Worm (Caenorhabditis elegans) whole organism, L3 larva: Measurements from ENCODE around the gene Y41G9A.5.

Source experiments
- R02D3.7 ChIP-seq: fragments of 150-350 bp; optimal IDR thresholded peaks from 2 replicates; lab custom pipeline; 2014; ENCODE audit warnings: missing biosample characterization, missing genetic modification characterization
- ZK546.5 ChIP-seq: sonication (generic microtip); optimal IDR thresholded peaks from 2 replicates; lab custom pipeline; 2017; ENCODE audit warnings: missing biosample characterization, missing genetic modification characterization
- aly-2 ChIP-seq: fragments of 150-350 bp; optimal IDR thresholded peaks from 2 replicates; lab custom pipeline; 2014; ENCODE audit warnings: missing biosample characterization, missing genetic modification characterization
- ama-1 ChIP-seq: fragments of 150-350 bp; optimal IDR thresholded peaks from 2 replicates; lab custom pipeline; 2018
- ceh-16 ChIP-seq: sonication (generic microtip); optimal IDR thresholded peaks from 2 replicates; lab custom pipeline; 2017; ENCODE audit warnings: missing biosample characterization, missing genetic modification characterization
- ceh-28 ChIP-seq: fragments of 150-350 bp; optimal IDR thresholded peaks from 2 replicates; lab custom pipeline; 2014; ENCODE audit warnings: missing biosample characterization, missing genetic modification reagents, missing genetic modification characterization
- ceh-82 ChIP-seq: fragments of 150-350 bp; optimal IDR thresholded peaks from 2 replicates; lab custom pipeline; 2014; ENCODE audit warnings: missing biosample characterization, missing genetic modification characterization
- ceh-9 ChIP-seq: sonication (generic microtip); optimal IDR thresholded peaks from 2 replicates; lab custom pipeline; 2018; ENCODE audit warnings: missing biosample characterization, missing genetic modification characterization
- egl-27 ChIP-seq: sonication (generic microtip); optimal IDR thresholded peaks from 4 replicates; lab custom pipeline; 2017; ENCODE audit warnings: missing biosample characterization, missing genetic modification reagents, missing genetic modification characterization
- egl-5 ChIP-seq: fragments of 150-350 bp; optimal IDR thresholded peaks from 2 replicates; lab custom pipeline; 2017; ENCODE audit warnings: missing biosample characterization, missing genetic modification reagents, missing genetic modification characterization, inconsistent platforms
- elt-1 ChIP-seq: fragments of 150-350 bp; optimal IDR thresholded peaks from 2 replicates; lab custom pipeline; 2014; ENCODE audit warnings: missing biosample characterization, missing genetic modification characterization
- elt-2 ChIP-seq: sonication (generic microtip); optimal IDR thresholded peaks from 2 replicates; lab custom pipeline; 2016; ENCODE audit warnings: missing genetic modification reagents, mild to moderate bottlenecking, missing genetic modification characterization, missing compliant biosample characterization
- elt-3 ChIP-seq, 3 experiments: fragments of 150-350 bp in 1 of 3; sonication (generic microtip) in 2 of 3; optimal IDR thresholded peaks; 2 replicates in 2 of 3; 4 replicates in 1 of 3; lab custom pipeline; 2014 to 2017; ENCODE audit warnings: missing biosample characterization in 3 of 3, missing genetic modification characterization in 3 of 3
- eor-1 ChIP-seq, 2 experiments: fragments of 150-350 bp; optimal IDR thresholded peaks; 2 replicates each; lab custom pipeline; 2014 to 2018; ENCODE audit warnings: missing biosample characterization in 2 of 2, missing genetic modification characterization in 2 of 2
- fkh-10 ChIP-seq: sonication (generic microtip); optimal IDR thresholded peaks from 2 replicates; lab custom pipeline; 2017; ENCODE audit warnings: missing biosample characterization, missing genetic modification reagents, missing genetic modification characterization
- fkh-2 ChIP-seq: fragments of 150-350 bp; optimal IDR thresholded peaks from 2 replicates; lab custom pipeline; 2014; ENCODE audit warnings: missing biosample characterization, missing genetic modification reagents, missing genetic modification characterization
- lin-15B ChIP-seq: fragments of 150-350 bp; optimal IDR thresholded peaks from 2 replicates; lab custom pipeline; 2014; ENCODE audit warnings: missing biosample characterization, missing genetic modification characterization
- lin-39 ChIP-seq: fragments of 150-350 bp; optimal IDR thresholded peaks from 2 replicates; lab custom pipeline; 2018; ENCODE audit warnings: missing biosample characterization, missing genetic modification reagents, missing genetic modification characterization
- lsy-12 ChIP-seq: sonication (generic microtip); optimal IDR thresholded peaks from 2 replicates; lab custom pipeline; 2016; ENCODE audit warnings: mild to moderate bottlenecking, missing genetic modification characterization, missing compliant biosample characterization
- mml-1 ChIP-seq: fragments of 150-350 bp; sonication (generic microtip); optimal IDR thresholded peaks from 3 replicates; lab custom pipeline; 2014; ENCODE audit warnings: missing biosample characterization, missing genetic modification characterization
- nhr-11 ChIP-seq: fragments of 150-350 bp; optimal IDR thresholded peaks from 2 replicates; lab custom pipeline; 2014; ENCODE audit warnings: missing biosample characterization, missing genetic modification characterization
- nhr-12 ChIP-seq: fragments of 150-350 bp; optimal IDR thresholded peaks from 2 replicates; lab custom pipeline; 2014; ENCODE audit warnings: missing biosample characterization, missing genetic modification characterization
- nhr-23 ChIP-seq: fragments of 150-350 bp; optimal IDR thresholded peaks from 2 replicates; lab custom pipeline; 2014; ENCODE audit warnings: missing biosample characterization, missing genetic modification reagents, missing genetic modification characterization
- nhr-237 ChIP-seq: fragments of 150-350 bp; optimal IDR thresholded peaks from 2 replicates; lab custom pipeline; 2014; ENCODE audit warnings: missing biosample characterization, missing genetic modification characterization
- nhr-28 ChIP-seq: fragments of 150-350 bp; optimal IDR thresholded peaks from 2 replicates; lab custom pipeline; 2014; ENCODE audit warnings: missing biosample characterization, missing genetic modification characterization
- nhr-43 ChIP-seq: sonication (generic microtip); optimal IDR thresholded peaks from 2 replicates; lab custom pipeline; 2016; ENCODE audit warnings: mild to moderate bottlenecking, missing genetic modification characterization, missing compliant biosample characterization; ENCODE audit not compliant: poor library complexity, severe bottlenecking
- nhr-67 ChIP-seq: fragments of 150-350 bp; optimal IDR thresholded peaks from 2 replicates; lab custom pipeline; 2014; ENCODE audit warnings: missing biosample characterization, missing genetic modification characterization
- nhr-76 ChIP-seq: fragments of 150-350 bp; sonication (generic microtip); optimal IDR thresholded peaks from 5 replicates; lab custom pipeline; 2014; ENCODE audit warnings: missing biosample characterization, missing genetic modification characterization
- sea-2 ChIP-seq: fragments of 150-350 bp; sonication (generic microtip); optimal IDR thresholded peaks from 4 replicates; lab custom pipeline; 2014; ENCODE audit warnings: missing biosample characterization, missing genetic modification reagents, missing genetic modification characterization
- skn-1 ChIP-seq: fragments of 150-350 bp; optimal IDR thresholded peaks from 2 replicates; lab custom pipeline; 2014; ENCODE audit warnings: missing biosample characterization, missing genetic modification characterization
- snpc-4 ChIP-seq: fragments of 150-350 bp; optimal IDR thresholded peaks from 2 replicates; lab custom pipeline; 2014; ENCODE audit warnings: missing biosample characterization, missing genetic modification characterization
- tbx-2 ChIP-seq: sonication (generic microtip); optimal IDR thresholded peaks from 2 replicates; lab custom pipeline; 2016; ENCODE audit warnings: mild to moderate bottlenecking, missing genetic modification characterization, missing compliant biosample characterization
- zag-1 ChIP-seq: fragments of 150-350 bp; optimal IDR thresholded peaks from 2 replicates; lab custom pipeline; 2014; ENCODE audit warnings: missing biosample characterization, missing genetic modification characterization
- ztf-11 ChIP-seq: fragments of 150-350 bp; optimal IDR thresholded peaks from 2 replicates; lab custom pipeline; 2014; ENCODE audit warnings: missing biosample characterization, missing genetic modification characterization
- ztf-4 ChIP-seq: fragments of 150-350 bp; optimal IDR thresholded peaks from 2 replicates; lab custom pipeline; 2014; ENCODE audit warnings: missing biosample characterization, missing genetic modification characterization

The Y41G9A.5 gene

DNA sequence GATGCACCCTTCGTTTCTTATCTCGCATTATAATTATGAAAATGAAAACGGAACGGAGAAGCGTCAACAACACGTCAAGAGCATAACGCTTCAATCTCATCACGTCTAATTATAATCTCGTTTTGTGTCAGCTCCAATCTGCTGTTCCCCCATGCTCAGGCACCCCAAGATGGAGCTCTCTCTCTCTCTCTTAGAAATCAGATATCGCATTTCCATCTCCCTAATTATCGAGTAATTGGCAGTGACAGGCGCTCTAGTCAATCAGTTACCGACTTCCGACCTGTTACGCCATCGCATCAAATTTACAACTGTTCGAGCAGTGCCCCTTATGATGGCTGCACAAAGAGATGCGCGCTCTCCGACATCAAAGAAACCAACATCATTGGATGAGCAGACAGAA, 26.0 kb upstream of the Y41G9A.5 start:
- TF ChIP-seq fkh-10 (GFP tag; lab: Kevin White, UChicago) (no peak), nhr-237 (no peak), ceh-28 (tag; lab: Kevin White, UChicago) (no peak), ceh-9 (tag; lab: Kevin White, UChicago) (no peak), tbx-2 (tag; lab: Kevin White, UChicago) (no peak), egl-27 (tag; lab: Kevin White, UChicago) (no peak), lsy-12 (tag; lab: Kevin White, UChicago) (no peak), ama-1 (lab: Kevin White, UChicago) (no peak), nhr-67 (tag; lab: Kevin White, UChicago) (no peak), ceh-16 (tag; lab: Kevin White, UChicago) (no peak), aly-2 (tag; lab: Kevin White, UChicago) (no peak), sea-2 (no peak), ZK546.5 (tag; lab: Kevin White, UChicago) (no peak), ceh-82 (no peak), snpc-4 (tag; lab: Kevin White, UChicago) (no peak)

DNA sequence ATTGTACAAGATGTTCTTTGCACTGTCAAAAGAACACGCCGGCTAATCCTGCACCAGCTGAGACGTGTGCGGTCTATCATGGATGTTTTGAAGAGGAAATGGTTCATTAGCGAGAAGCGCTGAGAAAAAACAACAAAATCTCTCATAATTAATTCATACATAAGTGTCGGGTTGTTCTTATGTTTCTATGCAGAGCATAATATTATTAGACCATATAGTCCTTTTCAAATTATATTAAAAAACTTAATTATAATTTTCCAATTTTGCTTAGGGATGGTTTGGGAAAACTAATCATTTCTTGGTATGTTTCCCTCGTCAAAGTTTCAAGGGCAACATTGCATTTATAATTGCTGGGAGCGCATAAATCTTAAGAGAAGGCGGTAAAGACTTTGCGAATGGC, 24.7 kb upstream of the Y41G9A.5 start:
- no peak for TF ChIP-seq ZK546.5 (tag; lab: Kevin White, UChicago)
- no peak for TF ChIP-seq aly-2 (tag; lab: Kevin White, UChicago)
- no peak for TF ChIP-seq R02D3.7 (tag; lab: Kevin White, UChicago)
- TF ChIP-seq elt-1 (tag; lab: Kevin White, UChicago), result no peak
- no peak for TF ChIP-seq elt-3 (tag; optimal IDR thresholded peaks at IDR 0.05; lab: Kevin White, UChicago)
- TF ChIP-seq ceh-82, result no peak
- TF ChIP-seq sea-2, result no peak
- TF ChIP-seq ztf-11 (tag; lab: Kevin White, UChicago), result no peak
- no peak for TF ChIP-seq ceh-28 (tag; lab: Kevin White, UChicago)
- no peak for TF ChIP-seq nhr-43 (tag; lab: Kevin White, UChicago)
- TF ChIP-seq ceh-9 (tag; lab: Kevin White, UChicago), result no peak
- no peak for TF ChIP-seq ztf-4
- no peak for TF ChIP-seq snpc-4 (tag; lab: Kevin White, UChicago)
- TF ChIP-seq fkh-10 (GFP tag; lab: Kevin White, UChicago), result no peak

DNA sequence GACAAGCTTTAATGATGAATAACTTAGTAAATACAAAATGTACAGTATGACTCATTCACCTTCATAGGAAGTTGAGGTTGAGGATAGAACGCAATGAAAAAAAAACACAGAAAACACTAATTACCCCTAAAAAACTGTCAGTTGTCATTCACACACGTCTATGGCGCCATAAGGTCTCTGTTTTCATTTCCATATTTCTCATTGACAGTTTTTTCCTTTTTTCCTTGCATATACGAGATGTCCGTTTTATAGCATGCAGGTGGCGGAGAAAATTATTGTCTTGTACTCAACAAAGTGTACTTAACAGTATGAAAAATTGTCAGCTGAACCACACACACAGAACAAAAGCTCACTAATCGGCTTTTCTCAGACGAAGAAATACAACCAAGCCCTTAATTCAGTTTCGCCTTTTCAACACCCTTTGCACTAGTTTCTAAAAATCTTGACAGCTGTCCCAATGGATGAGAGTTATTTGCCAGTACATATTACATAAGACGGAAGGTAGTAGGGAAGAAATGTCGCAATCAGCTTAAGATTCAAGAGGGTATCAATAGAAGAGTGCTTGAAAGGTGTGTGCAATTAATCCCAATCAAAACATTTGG, 23.8 kb upstream of the Y41G9A.5 start:
- TF ChIP-seq zag-1 (tag; lab: Kevin White, UChicago) (no peak), nhr-28 (no peak), nhr-11 (tag; lab: Kevin White, UChicago) (no peak), tbx-2 (tag; lab: Kevin White, UChicago) (no peak), nhr-237 (no peak), aly-2 (tag; lab: Kevin White, UChicago) (no peak), mml-1 (tag; lab: Kevin White, UChicago) (no peak), elt-2 (tag; lab: Kevin White, UChicago) (no peak), ztf-11 (tag; lab: Kevin White, UChicago) (no peak), egl-5 (no peak), nhr-43 (tag; lab: Kevin White, UChicago) (no peak), fkh-2 (no peak), lsy-12 (tag; lab: Kevin White, UChicago) (no peak)

DNA sequence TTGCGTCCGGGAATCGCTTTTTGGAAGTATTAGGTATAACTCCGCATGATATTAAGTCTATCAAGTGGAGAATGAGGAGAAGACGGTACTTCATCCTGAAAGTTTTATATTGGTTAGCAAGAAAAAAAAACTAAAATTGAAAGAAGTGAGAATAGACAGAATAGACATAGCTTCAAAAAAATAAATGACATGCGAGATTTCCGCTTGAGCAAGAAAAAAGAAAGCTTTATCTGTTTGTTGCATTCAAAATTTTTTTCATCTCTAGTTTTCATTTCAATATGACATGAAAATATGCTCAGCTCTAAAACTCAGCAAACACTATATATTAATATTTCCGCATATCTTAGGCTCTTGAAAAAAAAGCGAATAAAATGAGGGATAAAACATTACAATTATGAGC, 22.6 kb upstream of the Y41G9A.5 start, which contains the start of gene hst-3.2:
hst-3.2 (minus strand) TSS at position 101 of the 400 bp plus-strand sequence.
- TF ChIP-seq aly-2 (tag; lab: Kevin White, UChicago) (no peak), nhr-12 (no peak), mml-1 (tag; lab: Kevin White, UChicago) (no peak), ceh-16 (tag; lab: Kevin White, UChicago) (no peak), eor-1 (tag; optimal IDR thresholded peaks at IDR 0.05; lab: Kevin White, UChicago) (no peak), elt-1 (tag; lab: Kevin White, UChicago) (no peak), sea-2 (no peak), nhr-76 (tag; lab: Kevin White, UChicago) (no peak), zag-1 (tag; lab: Kevin White, UChicago) (no peak), lin-15B (tag; lab: Kevin White, UChicago) (no peak), lin-39 (tag; lab: Kevin White, UChicago) (no peak), egl-27 (tag; lab: Kevin White, UChicago) (no peak), nhr-237 (no peak), skn-1 (tag; lab: Kevin White, UChicago) (no peak), lsy-12 (tag; lab: Kevin White, UChicago) (no peak), nhr-23 (tag; lab: Kevin White, UChicago) (no peak)
